Fruit fly (Drosophila melanogaster) whole organism, prepupa: ENCODE results near the gene CG13114.

ENCODE experiments used
- Blimp-1 ChIP-seq: fragments of 200-800 bp; sonication (Bioruptor generic); optimal IDR thresholded peaks from 3 replicates; lab custom pipeline; 2017; ENCODE audit warnings: missing biosample characterization, missing genetic modification characterization, mild to moderate bottlenecking, moderate library complexity, missing genetic modification reagents
- CG10631 ChIP-seq: fragments of 200-800 bp; sonication (Bioruptor generic); optimal IDR thresholded peaks from 2 replicates; lab custom pipeline; 2016; ENCODE audit warnings: missing biosample characterization, missing genetic modification characterization
- CG11294 ChIP-seq: fragments of 200-800 bp; sonication (Bioruptor generic); IDR thresholded peaks from 2 replicates; pipeline ENCODE4 v1.3.6; 2022; ENCODE audit warnings: missing biosample characterization, missing genetic modification characterization
- CG11762 ChIP-seq: fragments of 200-800 bp; sonication (Bioruptor generic); optimal IDR thresholded peaks from 3 replicates; lab custom pipeline; 2016; ENCODE audit warnings: missing biosample characterization, missing genetic modification characterization; ENCODE audit not compliant: insufficient read depth
- CG11902 ChIP-seq: fragments of 200-800 bp; sonication (Bioruptor generic); optimal IDR thresholded peaks from 3 replicates; lab custom pipeline; 2016; ENCODE audit warnings: missing biosample characterization, missing genetic modification characterization
- CG1621 ChIP-seq: fragments of 200-800 bp; sonication (Bioruptor generic); optimal IDR thresholded peaks from 3 replicates; lab custom pipeline; 2018; ENCODE audit warnings: missing biosample characterization, mild to moderate bottlenecking, missing genetic modification characterization
- CG16779 ChIP-seq: fragments of 200-800 bp; sonication (Bioruptor generic); optimal IDR thresholded peaks from 3 replicates; lab custom pipeline; 2017; ENCODE audit warnings: missing biosample characterization, mild to moderate bottlenecking, missing genetic modification characterization
- CG3032 ChIP-seq: fragments of 200-800 bp; optimal IDR thresholded peaks from 2 replicates; lab custom pipeline; 2019; ENCODE audit warnings: missing biosample characterization, mild to moderate bottlenecking, missing genetic modification characterization, moderate library complexity
- CG31627 ChIP-seq: fragments of 200-800 bp; sonication (Bioruptor generic); optimal IDR thresholded peaks from 3 replicates; lab custom pipeline; 2016; ENCODE audit warnings: missing biosample characterization, missing genetic modification characterization
- CG32006 ChIP-seq: fragments of 200-800 bp; sonication (Bioruptor generic); optimal IDR thresholded peaks from 3 replicates; lab custom pipeline; 2017; ENCODE audit warnings: missing biosample characterization, mild to moderate bottlenecking, missing genetic modification characterization
- CG4318 ChIP-seq: fragments of 200-800 bp; sonication (Bioruptor generic); optimal IDR thresholded peaks from 3 replicates; lab custom pipeline; 2017; ENCODE audit warnings: missing biosample characterization, mild to moderate bottlenecking, missing genetic modification characterization
- CG6792 ChIP-seq: fragments of 200-800 bp; sonication (Bioruptor generic); optimal IDR thresholded peaks from 3 replicates; lab custom pipeline; 2016; ENCODE audit warnings: missing biosample characterization, missing genetic modification characterization
- CG7368 ChIP-seq: fragments of 200-800 bp; sonication (Bioruptor generic); optimal IDR thresholded peaks from 3 replicates; lab custom pipeline; 2016; ENCODE audit warnings: missing biosample characterization, missing genetic modification characterization
- CG8119 ChIP-seq: fragments of 200-800 bp; sonication (Bioruptor generic); IDR thresholded peaks from 3 replicates; pipeline ENCODE4 v1.3.6; 2022; ENCODE audit warnings: missing biosample characterization, missing genetic modification characterization
- CG8319 ChIP-seq: fragments of 200-800 bp; sonication (Bioruptor generic); optimal IDR thresholded peaks from 3 replicates; lab custom pipeline; 2016; ENCODE audit warnings: missing biosample characterization, missing genetic modification characterization
- CG9139 ChIP-seq: fragments of 200-800 bp; sonication (Bioruptor generic); optimal IDR thresholded peaks from 3 replicates; lab custom pipeline; 2017; ENCODE audit warnings: missing biosample characterization, mild to moderate bottlenecking, missing genetic modification characterization
- Eip75B ChIP-seq: fragments of 200-800 bp; sonication (Bioruptor generic); optimal IDR thresholded peaks from 3 replicates; lab custom pipeline; 2016; ENCODE audit warnings: missing biosample characterization, missing genetic modification characterization
- Eip78C ChIP-seq: fragments of 200-800 bp; sonication (Bioruptor generic); peaks from one replicate; lab custom pipeline; 2016; ENCODE audit warnings: missing biosample characterization, missing genetic modification characterization
- Ets21C ChIP-seq: fragments of 200-800 bp; sonication (Bioruptor generic); optimal IDR thresholded peaks from 3 replicates; lab custom pipeline; 2016; ENCODE audit warnings: missing biosample characterization, missing genetic modification characterization
- Ets96B ChIP-seq: fragments of 200-800 bp; optimal IDR thresholded peaks from 2 replicates; lab custom pipeline; 2019; ENCODE audit warnings: missing biosample characterization, mild to moderate bottlenecking, missing genetic modification characterization, moderate library complexity
- Gug ChIP-seq: fragments of 200-800 bp; sonication (Bioruptor generic); IDR thresholded peaks from 2 replicates; pipeline ENCODE4 v1.3.6; 2022; ENCODE audit warnings: missing biosample characterization, missing genetic modification characterization
- Hr38 ChIP-seq: sonication (Bioruptor generic); optimal IDR thresholded peaks from 2 replicates; lab custom pipeline; 2016; ENCODE audit warnings: missing biosample characterization, missing genetic modification characterization
- Hr39 ChIP-seq: fragments of 200-800 bp; sonication (Bioruptor generic); optimal IDR thresholded peaks from 2 replicates; lab custom pipeline; 2016; ENCODE audit warnings: missing biosample characterization, missing genetic modification characterization
- Hr4 ChIP-seq: fragments of 200-800 bp; sonication (Bioruptor generic); optimal IDR thresholded peaks from 3 replicates; lab custom pipeline; 2016; ENCODE audit warnings: missing biosample characterization, missing genetic modification characterization
- Lpt ChIP-seq: fragments of 200-800 bp; sonication (Bioruptor generic); optimal IDR thresholded peaks from 3 replicates; lab custom pipeline; 2016; ENCODE audit warnings: missing biosample characterization, missing genetic modification characterization
- Met ChIP-seq: fragments of 200-800 bp; sonication (Bioruptor generic); optimal IDR thresholded peaks from 3 replicates; lab custom pipeline; 2016; ENCODE audit warnings: missing biosample characterization, missing genetic modification characterization
- OdsH ChIP-seq: fragments of 200-800 bp; sonication (Bioruptor generic); optimal IDR thresholded peaks from 3 replicates; lab custom pipeline; 2016; ENCODE audit warnings: missing biosample characterization, missing genetic modification characterization
- Smox ChIP-seq: fragments of 200-800 bp; sonication (Bioruptor generic); optimal IDR thresholded peaks from 3 replicates; lab custom pipeline; 2016; ENCODE audit warnings: missing biosample characterization, missing genetic modification characterization
- Sox14 ChIP-seq: fragments of 200-800 bp; sonication (Bioruptor generic); optimal IDR thresholded peaks from 3 replicates; lab custom pipeline; 2016; ENCODE audit warnings: missing biosample characterization, missing genetic modification characterization
- acj6 ChIP-seq: fragments of 200-800 bp; sonication (Bioruptor generic); optimal IDR thresholded peaks from 3 replicates; lab custom pipeline; 2016; ENCODE audit warnings: missing biosample characterization, missing genetic modification characterization
- dac ChIP-seq: fragments of 200-800 bp; sonication (Bioruptor generic); optimal IDR thresholded peaks from 2 replicates; lab custom pipeline; 2017; ENCODE audit warnings: missing biosample characterization, mild to moderate bottlenecking, missing genetic modification characterization
- fd59A ChIP-seq: fragments of 200-800 bp; sonication (Bioruptor generic); optimal IDR thresholded peaks from 2 replicates; lab custom pipeline; 2017; ENCODE audit warnings: missing biosample characterization, mild to moderate bottlenecking, missing genetic modification characterization, missing genetic modification reagents
- fkh ChIP-seq: fragments of 200-800 bp; sonication (Bioruptor generic); optimal IDR thresholded peaks from 3 replicates; lab custom pipeline; 2017; ENCODE audit warnings: missing biosample characterization, mild to moderate bottlenecking, missing genetic modification characterization, moderate library complexity
- lz ChIP-seq: fragments of 200-800 bp; sonication (Bioruptor generic); optimal IDR thresholded peaks from 3 replicates; lab custom pipeline; 2016; ENCODE audit warnings: missing biosample characterization, missing genetic modification characterization
- net ChIP-seq: fragments of 200-800 bp; sonication (Bioruptor generic); optimal IDR thresholded peaks from 3 replicates; lab custom pipeline; 2016; ENCODE audit warnings: missing biosample characterization, missing genetic modification characterization
- pdm3 ChIP-seq: fragments of 200-800 bp; sonication (Bioruptor generic); optimal IDR thresholded peaks from 3 replicates; lab custom pipeline; 2016; ENCODE audit warnings: missing biosample characterization, missing genetic modification characterization
- svp ChIP-seq: fragments of 200-800 bp; sonication (Bioruptor generic); peaks from one replicate; lab custom pipeline; 2016; ENCODE audit warnings: missing biosample characterization, missing genetic modification characterization
- topi ChIP-seq: fragments of 200-800 bp; sonication (Bioruptor generic); optimal IDR thresholded peaks from 3 replicates; lab custom pipeline; 2016; ENCODE audit warnings: missing biosample characterization, missing genetic modification characterization

CG13114 gene

dm6 chr2L:9585942-9586341 is 40.3 kb downstream of the CG13114 start:
- TF ChIP-seq Blimp-1 (GFP tag; lab: Kevin White, UChicago): no peak
- TF ChIP-seq fd59A (GFP tag; lab: Kevin White, UChicago): no peak
- no peak for TF ChIP-seq CG11762
- no peak for TF ChIP-seq Lpt (GFP tag; lab: Kevin White, UChicago)
- no peak for TF ChIP-seq CG7368 (GFP tag; lab: Kevin White, UChicago)
- no peak for TF ChIP-seq fkh
- no peak for TF ChIP-seq Hr38 (GFP tag; lab: Kevin White, UChicago)
- TF ChIP-seq, all 60 proteins: peak for 0

DNA sequence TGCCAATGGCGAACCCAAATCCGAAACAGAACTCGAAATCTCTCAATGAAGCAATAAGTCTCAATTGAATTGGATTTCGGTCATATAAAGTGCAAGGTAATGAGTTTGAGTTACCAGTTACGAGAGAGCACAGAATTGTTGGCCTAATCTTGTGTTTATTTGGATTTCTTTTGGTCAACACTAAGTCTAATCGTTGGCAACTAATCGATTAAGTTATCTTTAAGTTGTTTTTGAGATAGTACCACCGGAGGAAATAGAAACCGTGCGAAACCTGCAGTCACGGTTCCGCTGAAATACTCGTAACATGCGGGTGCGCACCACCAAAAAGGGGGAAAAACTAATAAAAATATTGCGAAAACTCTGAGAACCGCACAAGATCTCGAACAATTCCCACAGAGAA is 43.6 kb downstream of the CG13114 start, which contains the start of gene CG3841:
TSS of gene CG3841 (plus strand) at position 301 of the 400 bp plus-strand sequence.
- TF ChIP-seq Ets21C (GFP tag; lab: Kevin White, UChicago): no peak
- TF ChIP-seq Gug (GFP tag; lab: Robert Waterston, UW): no peak
- no peak for TF ChIP-seq CG32006
- no peak for TF ChIP-seq CG6792
- TF ChIP-seq Met (GFP tag; lab: Kevin White, UChicago): no peak
- no peak for TF ChIP-seq Eip75B (GFP tag; lab: Kevin White, UChicago)
- no peak for TF ChIP-seq CG31627
- TF ChIP-seq CG8319 (GFP tag; lab: Kevin White, UChicago): no peak
- no peak for TF ChIP-seq svp (GFP tag; lab: Kevin White, UChicago)
- no peak for TF ChIP-seq Blimp-1 (GFP tag; lab: Kevin White, UChicago)
- TF ChIP-seq CG11902 (GFP tag; lab: Kevin White, UChicago): no peak
- no peak for TF ChIP-seq CG1621 (tag; lab: Kevin White, UChicago)

dm6 chr2L:9591146-9591545 is 45.5 kb downstream of the CG13114 start:
- TF ChIP-seq dac (GFP tag; lab: Kevin White, UChicago): no peak
- TF ChIP-seq Eip78C (GFP tag; lab: Kevin White, UChicago): no peak
- TF ChIP-seq Hr39: no peak
- TF ChIP-seq CG1621 (tag; lab: Kevin White, UChicago): no peak
- no peak for TF ChIP-seq svp (GFP tag; lab: Kevin White, UChicago)
- no peak for TF ChIP-seq CG6792
- no peak for TF ChIP-seq Lpt (GFP tag; lab: Kevin White, UChicago)
- no peak for TF ChIP-seq OdsH (GFP tag; lab: Kevin White, UChicago)
- TF ChIP-seq Ets21C (GFP tag; lab: Kevin White, UChicago): no peak
- TF ChIP-seq CG9139 (GFP tag; lab: Kevin White, UChicago): no peak
- no peak for TF ChIP-seq CG7368 (GFP tag; lab: Kevin White, UChicago)
- no peak for TF ChIP-seq Ets96B (tag; lab: Kevin White, UChicago)
- no peak for TF ChIP-seq Hr38 (GFP tag; lab: Kevin White, UChicago)
- TF ChIP-seq net (GFP tag; lab: Kevin White, UChicago): no peak
- no peak for TF ChIP-seq CG4318 (GFP tag; lab: Kevin White, UChicago)
- TF ChIP-seq CG8119 (GFP tag; lab: Robert Waterston, UW): no peak
- TF ChIP-seq Blimp-1 (GFP tag; lab: Kevin White, UChicago): no peak
- TF ChIP-seq CG3032 (tag; lab: Kevin White, UChicago): no peak
- no peak for TF ChIP-seq Sox14 (GFP tag; lab: Kevin White, UChicago)
- no peak for TF ChIP-seq CG11294 (GFP tag; lab: Robert Waterston, UW)

DNA sequence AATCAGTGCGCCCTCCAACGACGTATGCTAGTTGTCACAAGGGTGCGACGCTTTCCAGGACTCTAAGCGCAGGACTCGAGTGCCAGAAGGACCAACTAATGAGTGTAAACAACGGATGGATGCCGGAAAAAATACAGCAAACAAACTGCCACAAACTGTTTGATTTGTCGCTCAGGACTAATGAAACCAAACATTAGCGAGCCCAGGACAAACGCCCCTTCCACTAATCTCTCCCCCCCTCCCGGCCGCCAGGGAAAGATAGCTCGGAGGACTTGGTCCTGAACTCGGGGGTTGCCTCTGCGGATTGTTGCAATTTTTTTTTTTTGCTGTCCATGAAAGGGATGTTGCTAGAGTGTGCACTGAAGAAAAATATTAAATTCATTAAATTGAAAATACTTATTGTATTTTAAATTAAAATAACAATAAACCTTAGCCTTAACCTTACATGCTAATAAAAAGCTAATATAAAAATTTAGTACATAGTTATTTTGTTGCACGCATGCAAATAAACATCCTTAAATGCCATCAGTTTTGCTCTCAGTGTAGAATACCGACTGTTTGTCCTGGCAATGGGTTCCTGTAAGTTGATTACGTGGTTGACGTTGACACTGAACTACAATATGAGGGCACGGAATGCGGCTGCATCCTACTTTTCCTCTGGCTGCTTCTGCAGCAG is 49.2 kb downstream of the CG13114 start:
- TF ChIP-seq Ets21C (GFP tag; lab: Kevin White, UChicago) (no peak), fkh (peak; percentile 30), lz (GFP tag; lab: Kevin White, UChicago) (no peak), Hr4 (GFP tag; lab: Kevin White, UChicago) (no peak), acj6 (GFP tag; lab: Kevin White, UChicago) (peak; percentile 5), CG8119 (GFP tag; lab: Robert Waterston, UW) (no peak), svp (GFP tag; lab: Kevin White, UChicago) (peak; percentile 53), CG10631 (GFP tag; lab: Kevin White, UChicago) (peak; percentile 5), topi (GFP tag; lab: Kevin White, UChicago) (no peak), pdm3 (GFP tag; lab: Kevin White, UChicago) (no peak), Met (GFP tag; lab: Kevin White, UChicago) (peak; percentile 6), Smox (GFP tag; lab: Kevin White, UChicago) (peak; percentile 2), CG16779 (tag; lab: Kevin White, UChicago) (no peak)
